Worm (Caenorhabditis elegans) whole organism, L1 larva: ENCODE measurements around the gene Y42A5A.3.

Source experiments
- C04F5.9 ChIP-seq: sonication (generic microtip); optimal IDR thresholded peaks from 2 replicates; lab custom pipeline; 2016; ENCODE audit warnings: missing genetic modification characterization, missing compliant biosample characterization
- C16A3.4 ChIP-seq: fragments of 150-350 bp; optimal IDR thresholded peaks from 2 replicates; lab custom pipeline; 2014; ENCODE audit warnings: missing biosample characterization, missing genetic modification characterization
- aha-1 ChIP-seq: fragments of 150-350 bp; optimal IDR thresholded peaks from 2 replicates; lab custom pipeline; 2014; ENCODE audit warnings: missing biosample characterization, missing genetic modification characterization
- aly-2 ChIP-seq: fragments of 150-350 bp; optimal IDR thresholded peaks from 2 replicates; lab custom pipeline; 2014; ENCODE audit warnings: missing biosample characterization, missing genetic modification characterization
- blmp-1 ChIP-seq: fragments of 150-350 bp; optimal IDR thresholded peaks from 2 replicates; lab custom pipeline; 2014; ENCODE audit warnings: missing biosample characterization, missing genetic modification characterization
- ceh-63 ChIP-seq: fragments of 200-800 bp; sonication (Bioruptor generic); optimal IDR thresholded peaks from 2 replicates; lab custom pipeline; 2018; ENCODE audit warnings: mild to moderate bottlenecking, missing genetic modification characterization, missing compliant biosample characterization
- ceh-90 ChIP-seq: sonication (generic microtip); optimal IDR thresholded peaks from 2 replicates; lab custom pipeline; 2016; ENCODE audit warnings: missing genetic modification characterization, missing compliant biosample characterization
- dpl-1 ChIP-seq, 3 experiments: fragments of 150-350 bp in 2 of 3; sonication (generic microtip) in 1 of 3; optimal IDR thresholded peaks; 2 replicates each; lab custom pipeline; 2014 to 2017; ENCODE audit warnings: missing biosample characterization in 3 of 3, missing genetic modification characterization in 3 of 3, missing genetic modification reagents in 3 of 3
- dsc-1 ChIP-seq: sonication (generic microtip); optimal IDR thresholded peaks from 2 replicates; lab custom pipeline; 2016; ENCODE audit warnings: mild to moderate bottlenecking, missing genetic modification characterization, missing compliant biosample characterization
- efl-1 ChIP-seq, 4 experiments: fragments of 150-350 bp; optimal IDR thresholded peaks in 3 of 4; peaks in 1 of 4; 1 replicate in 1 of 4; 2 replicates in 3 of 4; lab custom pipeline; 2014; ENCODE audit warnings: missing biosample characterization in 2 of 4, missing genetic modification characterization in 2 of 4, missing genetic modification reagents in 2 of 4
- efl-3 ChIP-seq: fragments of 200-800 bp; sonication (Bioruptor generic); optimal IDR thresholded peaks from 2 replicates; lab custom pipeline; 2018; ENCODE audit warnings: mild to moderate bottlenecking, missing genetic modification characterization, missing compliant biosample characterization
- egl-13 ChIP-seq: sonication (generic microtip); optimal IDR thresholded peaks from 2 replicates; lab custom pipeline; 2016; ENCODE audit warnings: missing genotype, missing genetic modification reagents, missing genetic modification characterization, missing compliant biosample characterization
- egl-27 ChIP-seq, 2 experiments: fragments of 150-350 bp in 1 of 2; sonication (generic microtip); optimal IDR thresholded peaks; 3 replicates each; lab custom pipeline; 2017 to 2018; ENCODE audit warnings: missing biosample characterization in 2 of 2, missing genetic modification characterization in 2 of 2, missing genetic modification reagents in 2 of 2
- elt-2 ChIP-seq: sonication (generic microtip); optimal IDR thresholded peaks from 2 replicates; lab custom pipeline; 2016; ENCODE audit warnings: missing genetic modification characterization, mild to moderate bottlenecking, inconsistent platforms, missing compliant biosample characterization, missing genetic modification reagents
- elt-3 ChIP-seq, 6 experiments: fragments of 150-350 bp in 1 of 6; sonication (generic microtip); optimal IDR thresholded peaks; 2 replicates each; lab custom pipeline; 2017 to 2018; ENCODE audit warnings: missing biosample characterization in 6 of 6, missing genetic modification characterization in 6 of 6, inconsistent platforms in 1 of 6
- fkh-10 ChIP-seq: sonication (generic microtip); optimal IDR thresholded peaks from 2 replicates; lab custom pipeline; 2017; ENCODE audit warnings: missing biosample characterization, missing genetic modification reagents, missing genetic modification characterization
- fkh-4 ChIP-seq: sonication (generic microtip); optimal IDR thresholded peaks from 2 replicates; lab custom pipeline; 2016; ENCODE audit warnings: missing compliant biosample characterization, missing genetic modification characterization, borderline replicate concordance
- hlh-4 ChIP-seq: sonication (generic microtip); optimal IDR thresholded peaks from 2 replicates; lab custom pipeline; 2016; ENCODE audit warnings: mild to moderate bottlenecking, missing genetic modification characterization, missing compliant biosample characterization
- isw-1 ChIP-seq: fragments of 200-800 bp; sonication (Bioruptor generic); IDR thresholded peaks from 2 replicates; pipeline ENCODE4 v1.3.6; 2022; ENCODE audit warnings: missing genetic modification characterization, missing compliant biosample characterization
- jun-1 ChIP-seq: fragments of 150-350 bp; optimal IDR thresholded peaks from 2 replicates; lab custom pipeline; 2014; ENCODE audit warnings: missing biosample characterization, missing genetic modification reagents, missing genetic modification characterization
- lin-14 ChIP-seq: fragments of 200-800 bp; sonication (Bioruptor generic); optimal IDR thresholded peaks from 2 replicates; lab custom pipeline; 2018; ENCODE audit warnings: mild to moderate bottlenecking, missing genetic modification characterization, moderate library complexity, missing compliant biosample characterization
- lin-35 ChIP-seq, 2 experiments: fragments of 150-350 bp; optimal IDR thresholded peaks; 2 replicates each; lab custom pipeline; 2014; ENCODE audit warnings: missing biosample characterization in 2 of 2, missing genetic modification characterization in 2 of 2, missing genetic modification reagents in 2 of 2
- lsy-2 ChIP-seq, 2 experiments: fragments of 150-350 bp; optimal IDR thresholded peaks; 2 replicates each; lab custom pipeline; 2014; ENCODE audit warnings: missing biosample characterization in 2 of 2, missing genetic modification characterization in 2 of 2
- nhr-11 ChIP-seq: fragments of 150-350 bp; optimal IDR thresholded peaks from 2 replicates; lab custom pipeline; 2014; ENCODE audit warnings: missing biosample characterization, missing genetic modification characterization
- nhr-19 ChIP-seq: fragments of 200-800 bp; sonication (Bioruptor generic); conservative IDR thresholded peaks from 2 replicates; pipeline ENCODE4 v1.3.6; 2022; ENCODE audit warnings: missing genetic modification characterization, missing compliant biosample characterization
- nhr-20 ChIP-seq: sonication (generic microtip); optimal IDR thresholded peaks from 2 replicates; lab custom pipeline; 2016; ENCODE audit warnings: mild to moderate bottlenecking, missing genetic modification characterization, missing compliant biosample characterization
- nhr-47 ChIP-seq: sonication (generic microtip); optimal IDR thresholded peaks from 2 replicates; lab custom pipeline; 2016; ENCODE audit warnings: mild to moderate bottlenecking, missing genetic modification characterization, moderate library complexity, missing compliant biosample characterization
- nhr-71 ChIP-seq: sonication (generic microtip); optimal IDR thresholded peaks from 2 replicates; lab custom pipeline; 2016; ENCODE audit warnings: mild to moderate bottlenecking, missing genetic modification characterization, moderate library complexity, missing compliant biosample characterization
- nhr-85 ChIP-seq: sonication (generic microtip); peaks from one replicate; lab custom pipeline; 2016; ENCODE audit warnings: missing genetic modification characterization, inconsistent platforms, missing compliant biosample characterization
- nhr-90 ChIP-seq: sonication (generic microtip); optimal IDR thresholded peaks from 2 replicates; lab custom pipeline; 2016; ENCODE audit warnings: mild to moderate bottlenecking, missing genetic modification characterization, missing compliant biosample characterization; ENCODE audit not compliant: poor library complexity
- pax-3 ChIP-seq: fragments of 200-800 bp; sonication (Bioruptor generic); optimal IDR thresholded peaks from 2 replicates; lab custom pipeline; 2018; ENCODE audit warnings: mild to moderate bottlenecking, missing genetic modification characterization, moderate library complexity, missing compliant biosample characterization
- pqm-1 ChIP-seq: sonication (generic microtip); optimal IDR thresholded peaks from 3 replicates; lab custom pipeline; 2017; ENCODE audit warnings: missing biosample characterization, missing genetic modification characterization
- rnt-1 ChIP-seq: sonication (generic microtip); optimal IDR thresholded peaks from 2 replicates; lab custom pipeline; 2016; ENCODE audit warnings: mild to moderate bottlenecking, missing genetic modification characterization, moderate library complexity, missing compliant biosample characterization
- skn-1 ChIP-seq: fragments of 150-350 bp; optimal IDR thresholded peaks from 2 replicates; lab custom pipeline; 2014; ENCODE audit warnings: missing biosample characterization, missing genetic modification characterization
- sptf-1 ChIP-seq: fragments of 150-350 bp; optimal IDR thresholded peaks from 2 replicates; lab custom pipeline; 2014; ENCODE audit warnings: missing biosample characterization, missing genetic modification characterization
- swsn-7 ChIP-seq: sonication (generic microtip); optimal IDR thresholded peaks from 2 replicates; lab custom pipeline; 2016; ENCODE audit warnings: missing genetic modification characterization, missing compliant biosample characterization
- tbx-2 ChIP-seq: sonication (generic microtip); optimal IDR thresholded peaks from 2 replicates; lab custom pipeline; 2016; ENCODE audit warnings: missing genetic modification characterization, missing compliant biosample characterization
- tlp-1 ChIP-seq: fragments of 150-350 bp; optimal IDR thresholded peaks from 2 replicates; lab custom pipeline; 2014; ENCODE audit warnings: missing biosample characterization, missing genetic modification characterization
- xbp-1 ChIP-seq: sonication (generic microtip); optimal IDR thresholded peaks from 2 replicates; lab custom pipeline; 2016; ENCODE audit warnings: missing genetic modification characterization, missing compliant biosample characterization
- zag-1 ChIP-seq: fragments of 150-350 bp; optimal IDR thresholded peaks from 2 replicates; lab custom pipeline; 2014; ENCODE audit warnings: missing biosample characterization, missing genetic modification characterization
- ztf-11 ChIP-seq, 2 experiments: sonication (generic microtip); optimal IDR thresholded peaks; 2 replicates each; lab custom pipeline; 2016 to 2017; ENCODE audit warnings: missing genetic modification characterization in 2 of 2, missing biosample characterization in 1 of 2, missing compliant biosample characterization in 1 of 2
- ztf-4 ChIP-seq: fragments of 150-350 bp; optimal IDR thresholded peaks from 2 replicates; lab custom pipeline; 2014; ENCODE audit warnings: missing biosample characterization, missing genetic modification characterization

Y42A5A.3 gene

DNA sequence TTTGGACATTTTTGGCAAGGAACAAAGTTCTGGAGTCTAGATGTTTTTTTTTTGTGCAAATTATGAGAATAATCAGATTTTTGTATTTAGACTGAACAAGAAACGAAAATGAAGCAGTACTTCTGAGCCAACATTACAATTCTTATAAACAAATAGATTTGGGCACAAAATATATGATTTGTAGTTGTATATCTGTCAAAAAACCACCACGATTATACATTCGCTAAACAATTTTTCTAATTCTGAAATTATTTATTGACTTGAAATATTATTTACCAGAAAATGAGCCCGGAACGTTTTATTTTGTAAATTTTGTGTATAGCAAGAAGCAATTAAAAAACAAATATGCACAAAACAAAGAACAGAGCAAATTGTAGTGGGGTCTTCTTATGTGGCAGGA lies 24.3 kb downstream of the Y42A5A.3 start:
- TF ChIP-seq ztf-11 (tag; optimal IDR thresholded peaks at IDR 0.05; lab: Kevin White, UChicago): no peak
- TF ChIP-seq swsn-7 (tag; lab: Kevin White, UChicago): no peak
- 0 out of 2 replicates have a peak, but pooled peaks have one; percentile 2 for TF ChIP-seq nhr-19 (GFP tag; lab: Robert Waterston, UW)
- no peak for TF ChIP-seq ztf-4 (tag; lab: Kevin White, UChicago)
- TF ChIP-seq fkh-4 (tag; lab: Kevin White, UChicago): no peak
- no peak for TF ChIP-seq ceh-90 (tag; lab: Kevin White, UChicago)
- TF ChIP-seq nhr-11 (tag; lab: Kevin White, UChicago): peak; percentile 27
- no peak for TF ChIP-seq aha-1 (tag; lab: Kevin White, UChicago)
- TF ChIP-seq aly-2 (tag; lab: Kevin White, UChicago): peak; percentile 95
- no peak for TF ChIP-seq lsy-2 (tag; optimal IDR thresholded peaks at IDR 0.05; lab: Kevin White, UChicago)
- no peak for TF ChIP-seq xbp-1 (tag; lab: Kevin White, UChicago)
- TF ChIP-seq nhr-47 (tag; lab: Kevin White, UChicago): no peak
- TF ChIP-seq efl-3 (GFP tag; lab: Kevin White, UChicago): no peak
- no peak for TF ChIP-seq tlp-1
- TF ChIP-seq ceh-63 (GFP tag; lab: Kevin White, UChicago): no peak

DNA sequence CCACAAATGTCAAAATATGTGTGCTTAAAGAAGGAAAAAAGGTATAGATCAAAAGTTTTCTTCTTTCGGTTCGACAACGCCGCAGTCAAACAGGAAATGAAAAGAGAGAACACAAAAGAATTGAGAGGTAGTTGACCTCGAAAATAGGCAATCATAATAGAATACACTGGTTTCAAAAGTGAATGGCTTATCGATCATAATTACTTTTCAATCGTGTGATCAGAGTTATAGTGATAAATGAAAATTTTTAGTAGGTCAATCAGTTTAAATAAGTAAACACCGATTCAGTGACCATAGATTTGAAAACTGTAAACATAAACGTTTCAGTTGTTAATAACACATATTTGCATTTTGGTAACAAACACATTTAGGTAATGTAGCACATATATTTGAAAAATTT lies 25.4 kb downstream of the Y42A5A.3 start:
- TF ChIP-seq elt-2 (peak; percentile 25), tbx-2 (tag; lab: Kevin White, UChicago) (no peak), blmp-1 (tag; lab: Kevin White, UChicago) (peak; percentile 58), elt-3 (tag; optimal IDR thresholded peaks at IDR 0.05; lab: Kevin White, UChicago) (no peak), lin-35 (GFP tag; optimal IDR thresholded peaks at IDR 0.05; lab: Kevin White, UChicago) (peak in 1 of 2 experiments; percentile 18), lin-14 (GFP tag; lab: Kevin White, UChicago) (peak; percentile 63), C16A3.4 (tag; lab: Kevin White, UChicago) (peak; percentile 20), nhr-20 (peak; percentile 16), nhr-85 (tag; lab: Kevin White, UChicago) (peak; percentile 73), skn-1 (tag; lab: Kevin White, UChicago) (no peak)

DNA sequence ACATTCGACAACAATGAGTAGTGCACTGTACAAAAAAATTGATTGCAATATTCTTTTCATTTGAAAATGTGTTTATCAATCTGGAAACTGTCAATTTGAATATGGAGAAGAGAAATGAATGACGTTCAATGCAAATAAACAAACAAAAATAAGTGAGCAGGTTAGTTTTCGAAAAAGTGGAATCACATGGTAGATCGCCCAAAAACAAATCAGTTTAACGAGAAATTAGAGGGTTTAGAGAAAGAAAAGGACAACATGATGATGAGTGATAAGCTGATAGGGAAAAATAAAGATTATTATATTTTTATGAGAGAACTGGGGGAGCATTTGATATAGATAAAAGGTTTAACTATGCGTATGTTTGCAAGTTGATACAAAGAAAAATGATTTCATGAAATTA lies 26.5 kb downstream of the Y42A5A.3 start, which contains the start of gene T04C12.8:
Gene T04C12.8, minus strand, starts transcription at position 82 of the 400 bp plus-strand sequence.
- TF ChIP-seq lin-35 (GFP tag; optimal IDR thresholded peaks at IDR 0.05; lab: Kevin White, UChicago) (peak in 1 of 2 experiments; percentile 41), egl-13 (tag; lab: Kevin White, UChicago) (peak; percentile 23), ztf-4 (tag; lab: Kevin White, UChicago) (no peak), elt-3 (tag; optimal IDR thresholded peaks at IDR 0.05; lab: Kevin White, UChicago) (peak in 1 of 6 experiments; percentile 4), pqm-1 (peak; percentile 24), elt-2 (peak; percentile 98), fkh-10 (GFP tag; lab: Kevin White, UChicago) (no peak), egl-27 (tag; optimal IDR thresholded peaks at IDR 0.05; lab: Kevin White, UChicago) (no peak), lin-14 (GFP tag; lab: Kevin White, UChicago) (peak; percentile 49), nhr-90 (tag; lab: Kevin White, UChicago) (peak; percentile 35), dpl-1 (GFP tag; optimal IDR thresholded peaks at IDR 0.05; lab: Kevin White, UChicago) (no peak), tlp-1 (peak; percentile 48), pax-3 (tag; lab: Kevin White, UChicago) (no peak), blmp-1 (tag; lab: Kevin White, UChicago) (peak; percentile 3), efl-1 (optimal IDR thresholded peaks at IDR 0.05; lab: Kevin White, UChicago) (no peak), efl-1 (GFP tag; optimal IDR thresholded peaks at IDR 0.05 in 1 of 2; lab: Kevin White, UChicago) (peak in 1 of 2 experiments; percentile 27), sptf-1 (tag; lab: Kevin White, UChicago) (no peak), C04F5.9 (tag; lab: Kevin White, UChicago) (no peak), jun-1 (tag; lab: Kevin White, UChicago) (peak; percentile 48), isw-1 (GFP tag; lab: Robert Waterston, UW) (no peak), nhr-71 (tag; lab: Kevin White, UChicago) (peak; percentile 51), hlh-4 (tag; lab: Kevin White, UChicago) (no peak), zag-1 (tag; lab: Kevin White, UChicago) (no peak), nhr-19 (GFP tag; lab: Robert Waterston, UW) (0 out of 2 replicates have a peak, but pooled peaks have one; percentile 10), rnt-1 (tag; lab: Kevin White, UChicago) (no peak), nhr-47 (tag; lab: Kevin White, UChicago) (peak; percentile 5), nhr-85 (tag; lab: Kevin White, UChicago) (peak; percentile 28), dsc-1 (tag; lab: Kevin White, UChicago) (peak; percentile 78), nhr-11 (tag; lab: Kevin White, UChicago) (no peak), nhr-20 (peak; percentile 25)
